Worm (Caenorhabditis elegans): ENCODE data around the gene Y42A5A.5.

The Y42A5A.5 gene

ce11 chrV:11123817-11124337 is 14.3 kb upstream of the Y42A5A.5 start, which contains the start of the genes atp-5 and lmtr-3 (continued):
- peak; percentile 93 for TF ChIP-seq hlh-30 (tag; optimal IDR thresholded peaks at IDR 0.05; ENCODE audit: insufficient read depth)
- no peak for TF ChIP-seq fkh-10 (GFP tag; optimal IDR thresholded peaks at IDR 0.05)
- TF ChIP-seq Y75B8A.6 (GFP tag; IDR thresholded peaks at IDR 0.05), result no peak
- peak; percentile 16 for TF ChIP-seq aha-1 (tag)
- TF ChIP-seq ceh-62 (tag; optimal IDR thresholded peaks at IDR 0.05), result no peak
- no peak; the same call in none of the 2 replicates for TF ChIP-seq vab-7 (GFP tag; IDR thresholded peaks at IDR 0.05)
- no peak for TF ChIP-seq F37D6.2 (tag; optimal IDR thresholded peaks at IDR 0.05)
- peak; percentile 43; the same call in 1 of the 2 replicates for TF ChIP-seq Y48G9A.11 (GFP tag; IDR thresholded peaks at IDR 0.05)
- TF ChIP-seq nhr-111 (GFP tag; optimal IDR thresholded peaks at IDR 0.05), result no peak
- no peak for TF ChIP-seq spr-1 (tag; optimal IDR thresholded peaks at IDR 0.05)
- TF ChIP-seq lin-15B (tag; optimal IDR thresholded peaks at IDR 0.05), result no peak
- peak; percentile 81 for TF ChIP-seq mep-1 (tag; optimal IDR thresholded peaks at IDR 0.05)
- TF ChIP-seq dmd-8 (GFP tag; IDR thresholded peaks at IDR 0.05), result no peak
- peak; percentile 65; the same call in 1 of the 2 replicates for TF ChIP-seq tra-1 (GFP tag; IDR thresholded peaks at IDR 0.05)
- no peak for TF ChIP-seq lin-1 (GFP tag; IDR thresholded peaks at IDR 0.05)
- no peak for TF ChIP-seq F26F4.8 (GFP tag; conservative IDR thresholded peaks at IDR 0.05)
- no peak for TF ChIP-seq nhr-11 (tag; optimal IDR thresholded peaks at IDR 0.05)
- TF ChIP-seq dve-1 (tag; optimal IDR thresholded peaks at IDR 0.05; ENCODE audit: insufficient read depth), result peak; percentile 68
- no peak for TF ChIP-seq lin-29 (GFP tag; IDR thresholded peaks at IDR 0.05)
- TF ChIP-seq ztf-11 (tag; optimal IDR thresholded peaks at IDR 0.05), result no peak
- TF ChIP-seq ces-1 (GFP tag; optimal IDR thresholded peaks at IDR 0.05), result no peak
- TF ChIP-seq unc-39 (tag; optimal IDR thresholded peaks at IDR 0.05), result no peak
- TF ChIP-seq hlh-11 (tag; optimal IDR thresholded peaks at IDR 0.05), result peak; percentile 79
- peak; percentile 76 for TF ChIP-seq lin-38 (GFP tag; IDR thresholded peaks at IDR 0.05)
- TF ChIP-seq F49E8.2 (tag; optimal IDR thresholded peaks at IDR 0.05; ENCODE audit: borderline replicate concordance), result peak; percentile 9
- peak in 1 of 2 experiments; percentile 91 for TF ChIP-seq hif-1 (tag; optimal IDR thresholded peaks at IDR 0.05)
- peak; percentile 68 for TF ChIP-seq T20F7.1 (GFP tag; optimal IDR thresholded peaks at IDR 0.05)
- TF ChIP-seq aly-2 (tag; optimal IDR thresholded peaks at IDR 0.05), result no peak
- no peak for TF ChIP-seq attf-4 (tag; optimal IDR thresholded peaks at IDR 0.05)
- TF ChIP-seq ceh-82 (tag; optimal IDR thresholded peaks at IDR 0.05), result no peak
- TF ChIP-seq F10B5.3 (tag; optimal IDR thresholded peaks at IDR 0.05), result no peak
- TF ChIP-seq egl-27 (tag; optimal IDR thresholded peaks at IDR 0.05), result no peak
- no peak for TF ChIP-seq sdz-12 (GFP tag; optimal IDR thresholded peaks at IDR 0.05)
- no peak for TF ChIP-seq ceh-20 (GFP tag; IDR thresholded peaks at IDR 0.05)
- TF ChIP-seq mes-2 (tag; optimal IDR thresholded peaks at IDR 0.05; ENCODE audit: poor library complexity, severe bottlenecking), result peak; percentile 99
- no peak for TF ChIP-seq fos-1 (tag; optimal IDR thresholded peaks at IDR 0.05)
- TF ChIP-seq ceh-28 (tag; optimal IDR thresholded peaks at IDR 0.05), result no peak
- peak; percentile 68 for TF ChIP-seq nhr-6 (tag; optimal IDR thresholded peaks at IDR 0.05)
- TF ChIP-seq Y105C5A.15 (GFP tag; IDR thresholded peaks at IDR 0.05), result no peak
- TF ChIP-seq snpc-1.2 (GFP tag; IDR thresholded peaks at IDR 0.05), result no peak
- peak; percentile 96 for TF ChIP-seq unc-130 (GFP tag; optimal IDR thresholded peaks at IDR 0.05)
- TF ChIP-seq daf-12 (tag; optimal IDR thresholded peaks at IDR 0.05), result no peak
- TF ChIP-seq mxl-2 (GFP tag; conservative IDR thresholded peaks at IDR 0.05), result no peak
- peak in 1 of 2 experiments; percentile 64; a peak in 1 of 4 replicates for TF ChIP-seq madf-5 (GFP tag; IDR thresholded peaks at IDR 0.05)
- no peak for TF ChIP-seq daf-8 (GFP tag; IDR thresholded peaks at IDR 0.05)
- TF ChIP-seq gei-8 (GFP tag; optimal IDR thresholded peaks at IDR 0.05), result no peak
- TF ChIP-seq lim-7 (GFP tag; IDR thresholded peaks at IDR 0.05), result no peak
- TF ChIP-seq D1046.2 (GFP tag; IDR thresholded peaks at IDR 0.05), result no peak
- TF ChIP-seq nhr-42 (GFP tag; IDR thresholded peaks at IDR 0.05), result peak; percentile 62; the same call in 1 of the 2 replicates
- TF ChIP-seq tag-97 (GFP tag; IDR thresholded peaks at IDR 0.05), result 0 out of 2 replicates have a peak, but pooled peaks have one; percentile 23
- TF ChIP-seq nhr-41 (GFP tag; IDR thresholded peaks at IDR 0.05), result no peak
